Fruit fly (Drosophila melanogaster) whole organism, adult: Measurements from ENCODE around the gene Cyp313a3.

Source experiments
- CG11617 ChIP-seq: fragments of 200-800 bp; sonication (Bioruptor generic); optimal IDR thresholded peaks from 2 replicates; lab custom pipeline; 2017; ENCODE audit warnings: mild to moderate bottlenecking, missing biosample characterization, missing genetic modification reagents, missing genetic modification characterization
- CG14711 ChIP-seq: fragments of 200-800 bp; sonication (Bioruptor generic); optimal IDR thresholded peaks from 2 replicates; lab custom pipeline; 2018; ENCODE audit warnings: missing biosample characterization, mild to moderate bottlenecking, missing genetic modification characterization, moderate library complexity
- CG1620 ChIP-seq: fragments of 200-800 bp; sonication (Bioruptor generic); optimal IDR thresholded peaks from 2 replicates; lab custom pipeline; 2016; ENCODE audit warnings: missing biosample characterization, missing genetic modification characterization
- CG5204 ChIP-seq: fragments of 200-800 bp; sonication (Bioruptor generic); optimal IDR thresholded peaks from 2 replicates; lab custom pipeline; 2016; ENCODE audit warnings: missing biosample characterization, missing genetic modification characterization
- CG7101 ChIP-seq: fragments of 200-800 bp; sonication (Bioruptor generic); optimal IDR thresholded peaks from 2 replicates; lab custom pipeline; 2018; ENCODE audit warnings: missing biosample characterization, mild to moderate bottlenecking, missing genetic modification characterization, moderate library complexity
- Mnt ChIP-seq: fragments of 200-800 bp; sonication (Bioruptor generic); optimal IDR thresholded peaks from 2 replicates; lab custom pipeline; 2016; ENCODE audit warnings: missing biosample characterization, mild to moderate bottlenecking, missing genetic modification characterization
- cic ChIP-seq: fragments of 200-800 bp; sonication (Bioruptor generic); optimal IDR thresholded peaks from 2 replicates; lab custom pipeline; 2017; ENCODE audit warnings: missing biosample characterization, mild to moderate bottlenecking, missing genetic modification characterization, moderate library complexity
- ovo ChIP-seq: fragments of 200-800 bp; sonication (Bioruptor generic); optimal IDR thresholded peaks from 2 replicates; lab custom pipeline; 2016; ENCODE audit warnings: missing biosample characterization, missing genetic modification characterization
- toe ChIP-seq: fragments of 200-800 bp; sonication (Bioruptor generic); optimal IDR thresholded peaks from 2 replicates; lab custom pipeline; 2016; ENCODE audit warnings: missing biosample characterization, missing genetic modification characterization

DNA sequence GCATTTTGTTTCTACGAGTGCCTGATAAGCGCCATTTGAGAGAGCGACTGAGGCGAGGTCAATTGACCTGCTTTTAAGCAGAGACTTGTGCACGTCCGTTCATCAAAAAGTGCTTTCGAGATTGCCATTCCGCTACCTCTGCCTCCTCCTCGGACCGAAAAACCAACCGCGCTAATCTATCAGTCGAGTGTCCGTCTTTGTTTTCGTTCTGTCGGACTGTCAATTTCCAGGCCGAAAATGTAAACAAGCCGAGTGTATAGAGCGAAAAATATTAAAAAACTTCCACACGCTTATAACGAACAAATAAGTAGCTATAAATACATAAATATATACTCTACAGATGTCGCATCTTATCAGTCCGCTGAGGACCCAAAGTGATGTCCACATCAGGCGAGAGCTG lies 19.9 kb upstream of the Cyp313a3 start:
- TF ChIP-seq toe (no peak), CG14711 (no peak), ovo (GFP tag; lab: Kevin White, UChicago) (no peak), CG5204 (GFP tag; lab: Kevin White, UChicago) (no peak), Mnt (GFP tag; lab: Kevin White, UChicago) (no peak), CG7101 (no peak), cic (no peak), CG11617 (GFP tag; lab: Kevin White, UChicago) (no peak), CG1620 (GFP tag; lab: Kevin White, UChicago) (no peak)
